Worm (Caenorhabditis elegans) whole organism, L2 larva: ENCODE measurements around the gene mrpl-4.

Experiments used
- C34F6.9 ChIP-seq: fragments of 150-350 bp; optimal IDR thresholded peaks from 2 replicates; lab custom pipeline; 2014; ENCODE audit warnings: missing biosample characterization, missing genetic modification characterization
- R02D3.7 ChIP-seq: fragments of 150-350 bp; optimal IDR thresholded peaks from 2 replicates; lab custom pipeline; 2014; ENCODE audit warnings: missing biosample characterization, missing genetic modification characterization
- aly-2 ChIP-seq: fragments of 150-350 bp; optimal IDR thresholded peaks from 2 replicates; lab custom pipeline; 2014; ENCODE audit warnings: missing biosample characterization, missing genetic modification characterization
- mab-5 ChIP-seq: fragments of 150-350 bp; optimal IDR thresholded peaks from 2 replicates; lab custom pipeline; 2014; ENCODE audit warnings: missing biosample characterization, missing genetic modification characterization
- nhr-12 ChIP-seq: fragments of 150-350 bp; optimal IDR thresholded peaks from 2 replicates; lab custom pipeline; 2014; ENCODE audit warnings: missing biosample characterization, missing genetic modification characterization
- nhr-23 ChIP-seq: fragments of 150-350 bp; optimal IDR thresholded peaks from 2 replicates; lab custom pipeline; 2014; ENCODE audit warnings: missing biosample characterization, missing genetic modification reagents, missing genetic modification characterization
- nhr-237 ChIP-seq: fragments of 150-350 bp; optimal IDR thresholded peaks from 2 replicates; lab custom pipeline; 2014; ENCODE audit warnings: missing biosample characterization, missing genetic modification characterization
- nhr-77 ChIP-seq: fragments of 150-350 bp; optimal IDR thresholded peaks from 2 replicates; lab custom pipeline; 2014; ENCODE audit warnings: missing biosample characterization, missing genetic modification characterization

DNA sequence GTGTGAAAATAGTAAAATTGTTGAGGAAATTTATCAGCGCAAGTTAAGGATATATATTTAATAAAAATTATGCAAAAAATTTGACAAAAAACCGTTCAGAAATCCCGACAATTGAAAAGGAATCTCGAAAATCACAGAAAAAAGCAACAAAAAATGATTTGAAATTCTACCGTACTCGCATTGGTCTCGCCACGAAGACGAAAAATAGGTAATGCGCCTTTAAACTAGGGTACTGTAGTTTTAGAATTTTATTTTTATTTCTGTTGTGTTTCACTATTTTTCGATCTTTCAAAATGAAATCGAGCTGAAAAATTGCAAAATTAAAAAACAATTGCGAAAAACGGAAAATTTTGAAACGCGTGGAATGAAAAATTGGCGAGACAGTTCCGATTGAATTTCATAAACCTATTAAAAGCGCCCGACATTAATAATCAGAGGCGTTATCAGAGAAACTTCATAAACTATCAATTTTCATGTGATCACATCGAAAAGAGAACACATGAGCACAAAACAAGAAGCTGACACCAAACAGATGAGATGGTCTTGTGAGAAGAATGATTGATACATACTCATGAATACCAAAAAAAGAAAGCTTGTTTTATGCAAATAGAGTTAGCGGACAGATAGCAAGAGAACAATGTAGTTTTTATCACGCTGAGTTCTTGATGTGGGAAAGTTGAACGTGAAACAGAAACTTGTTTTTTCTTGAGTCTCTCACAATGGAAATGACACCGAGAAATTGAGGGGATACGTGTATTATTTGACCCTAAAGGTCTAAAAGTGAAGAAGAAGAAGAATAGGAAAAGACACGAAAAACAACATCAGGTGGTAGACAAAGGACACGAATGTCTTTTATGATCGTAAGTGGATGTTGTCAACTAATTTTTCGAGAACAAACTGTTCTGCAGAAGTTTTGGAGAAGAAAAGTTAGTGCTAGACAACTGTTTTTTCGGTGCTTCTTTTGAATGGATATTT, 41.9 kb upstream of the mrpl-4 start:
- TF ChIP-seq aly-2 (tag; lab: Kevin White, UChicago) (no peak), nhr-237 (tag; lab: Kevin White, UChicago) (no peak), nhr-12 (tag; lab: Kevin White, UChicago) (no peak), nhr-23 (tag; lab: Kevin White, UChicago) (no peak), R02D3.7 (tag; lab: Kevin White, UChicago) (no peak), C34F6.9 (tag; lab: Kevin White, UChicago) (no peak), mab-5 (tag; lab: Kevin White, UChicago) (no peak), nhr-77 (tag; lab: Kevin White, UChicago) (no peak)
